Fruit fly (Drosophila melanogaster) Kc167 (cell line): ENCODE data around the gene Drs.

Experiments
- Myc ChIP-seq: fragments of >200 bp; optimal IDR thresholded peaks from 2 replicates; lab custom pipeline; 2017; ENCODE audit warnings: missing external identifiers
- psq ChIP-seq: fragments of >200 bp; optimal IDR thresholded peaks from 2 replicates; lab custom pipeline; 2017; ENCODE audit warnings: missing external identifiers
- ttk ChIP-seq: sonication (Bioruptor generic); optimal IDR thresholded peaks from 2 replicates; lab custom pipeline; 2017; ENCODE audit warnings: missing external identifiers

DNA sequence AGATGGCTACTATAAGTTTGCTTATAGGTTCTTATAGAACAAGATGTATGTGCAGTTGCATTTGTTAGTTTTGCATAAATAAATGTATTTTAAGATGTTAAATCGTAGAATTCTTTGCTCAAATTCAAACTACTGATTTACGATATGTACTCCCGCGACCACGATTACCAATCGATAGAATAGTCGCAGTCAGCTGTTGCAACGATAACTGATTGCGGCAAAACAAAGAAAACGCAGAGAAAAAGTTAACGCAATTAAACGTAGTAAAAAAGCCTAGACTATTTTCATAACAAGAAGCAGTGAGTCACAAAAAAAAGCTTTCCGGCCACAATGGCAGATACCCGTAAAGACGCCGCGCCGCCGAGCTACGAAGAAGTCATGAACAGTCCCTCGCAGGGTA, 7.2 kb downstream of the Drs start, which contains the start of gene CG12012:
- TF ChIP-seq psq (lab: Kevin White, UChicago) (no peak), ttk (no peak), Myc (lab: Kevin White, UChicago) (no peak)
